Fruit fly (Drosophila melanogaster) whole organism, embryonic: ENCODE data around the gene CG13455.

Source experiments
- Asciz ChIP-seq: fragments of 200-800 bp; sonication (Bioruptor generic); optimal IDR thresholded peaks from 2 replicates; lab custom pipeline; 2017; ENCODE audit warnings: missing biosample characterization, mild to moderate bottlenecking, missing genetic modification characterization, missing genetic modification reagents
- Bgb ChIP-seq: fragments of 200-800 bp; sonication (Bioruptor generic); IDR thresholded peaks from 2 replicates; pipeline ENCODE4 v1.3.6; 2022; ENCODE audit warnings: missing biosample characterization, missing genetic modification characterization; ENCODE audit not compliant: partially characterized antibody
- CG10147 ChIP-seq: fragments of 200-800 bp; sonication (Bioruptor generic); optimal IDR thresholded peaks from 2 replicates; lab custom pipeline; 2019; ENCODE audit warnings: missing biosample characterization, mild to moderate bottlenecking, missing genetic modification characterization, moderate library complexity
- CG12236 ChIP-seq: fragments of 200-800 bp; sonication (Bioruptor generic); optimal IDR thresholded peaks from 2 replicates; lab custom pipeline; 2016; ENCODE audit warnings: missing biosample characterization, missing genetic modification characterization
- CG12391 ChIP-seq: fragments of 200-800 bp; sonication (Bioruptor generic); optimal IDR thresholded peaks from 3 replicates; lab custom pipeline; 2018; ENCODE audit warnings: missing biosample characterization, mild to moderate bottlenecking, missing genetic modification characterization, moderate library complexity
- CG12659 ChIP-seq: fragments of 200-800 bp; sonication (Bioruptor generic); optimal IDR thresholded peaks from 3 replicates; lab custom pipeline; 2017; ENCODE audit warnings: mild to moderate bottlenecking, missing biosample characterization, missing genetic modification reagents, missing genetic modification characterization
- CG15514 ChIP-seq: fragments of 200-800 bp; sonication (Bioruptor generic); optimal IDR thresholded peaks from 3 replicates; lab custom pipeline; 2017; ENCODE audit warnings: missing biosample characterization, missing genetic modification characterization, mild to moderate bottlenecking, moderate library complexity, missing genetic modification reagents
- CG1603 ChIP-seq: fragments of 200-800 bp; sonication (Bioruptor generic); optimal IDR thresholded peaks from 2 replicates; lab custom pipeline; 2019; ENCODE audit warnings: missing biosample characterization, mild to moderate bottlenecking, missing genetic modification characterization, moderate library complexity
- CG17186 ChIP-seq: fragments of 200-800 bp; sonication (Bioruptor generic); optimal IDR thresholded peaks from 3 replicates; lab custom pipeline; 2017; ENCODE audit warnings: missing biosample characterization, missing genetic modification reagents, missing genetic modification characterization
- CG17361 ChIP-seq: fragments of 200-800 bp; sonication (Bioruptor generic); IDR thresholded peaks from 3 replicates; pipeline ENCODE4 v1.3.6; 2022; ENCODE audit warnings: missing biosample characterization, missing genetic modification characterization
- CG17612 ChIP-seq: fragments of 200-800 bp; sonication (Bioruptor generic); IDR thresholded peaks from 2 replicates; pipeline ENCODE4 v1.3.6; 2022; ENCODE audit warnings: missing biosample characterization, missing genetic modification characterization
- CG17829 ChIP-seq: fragments of 200-800 bp; optimal IDR thresholded peaks from 2 replicates; lab custom pipeline; 2019; ENCODE audit warnings: missing biosample characterization, mild to moderate bottlenecking, missing genetic modification characterization, moderate library complexity
- CG18011 ChIP-seq: fragments of 200-800 bp; sonication (Bioruptor generic); optimal IDR thresholded peaks from 2 replicates; lab custom pipeline; 2017; ENCODE audit warnings: missing biosample characterization, missing genetic modification characterization, mild to moderate bottlenecking, moderate library complexity, missing genotype
- CG2712 ChIP-seq: fragments of 200-800 bp; optimal IDR thresholded peaks from 3 replicates; lab custom pipeline; 2019; ENCODE audit warnings: missing biosample characterization, mild to moderate bottlenecking, missing genetic modification characterization, moderate library complexity
- CG31441 ChIP-seq: fragments of 200-800 bp; sonication (Bioruptor generic); IDR thresholded peaks from 2 replicates; pipeline ENCODE4 v1.3.6; 2022; ENCODE audit warnings: missing biosample characterization, missing genetic modification characterization
- CG3281 ChIP-seq: fragments of 200-800 bp; sonication (Bioruptor generic); optimal IDR thresholded peaks from 3 replicates; lab custom pipeline; 2017; ENCODE audit warnings: missing biosample characterization, mild to moderate bottlenecking, missing genetic modification characterization
- CG34224 ChIP-seq: fragments of 200-800 bp; sonication (Bioruptor generic); IDR thresholded peaks from 3 replicates; pipeline ENCODE4 v1.3.6; 2022; ENCODE audit warnings: missing biosample characterization, missing genetic modification characterization; ENCODE audit not compliant: partially characterized antibody
- CG34422 ChIP-seq: fragments of 200-800 bp; sonication (Bioruptor generic); IDR thresholded peaks from 3 replicates; pipeline ENCODE4 v1.3.6; 2022; ENCODE audit warnings: missing biosample characterization, missing genetic modification characterization
- CG3847 ChIP-seq: fragments of 200-800 bp; sonication (Bioruptor generic); IDR thresholded peaks from 2 replicates; pipeline ENCODE4 v1.3.6; 2022; ENCODE audit warnings: missing biosample characterization, missing genetic modification characterization
- CG8290 ChIP-seq, 3 experiments: fragments of 200-800 bp; sonication (Bioruptor generic); optimal IDR thresholded peaks; 2 replicates each; lab custom pipeline; 2016 to 2019; ENCODE audit warnings: missing biosample characterization in 3 of 3, missing genetic modification characterization in 3 of 3, mild to moderate bottlenecking in 2 of 3, moderate library complexity in 1 of 3
- CHES-1-like ChIP-seq: fragments of 200-800 bp; sonication (Bioruptor generic); optimal IDR thresholded peaks from 2 replicates; lab custom pipeline; 2016; ENCODE audit warnings: missing biosample characterization, missing genetic modification characterization
- Dll ChIP-seq: fragments of 200-800 bp; sonication (Bioruptor generic); IDR thresholded peaks from 4 replicates; pipeline ENCODE4 v1.3.6; 2022; ENCODE audit warnings: missing biosample characterization, missing genetic modification characterization; ENCODE audit not compliant: partially characterized antibody
- Dref ChIP-seq: fragments of 200-800 bp; sonication (Bioruptor generic); IDR thresholded peaks from 2 replicates; pipeline ENCODE4 v1.3.6; 2022; ENCODE audit warnings: missing biosample characterization, missing genetic modification characterization
- E2f2 ChIP-seq: fragments of 200-800 bp; sonication (Bioruptor generic); IDR thresholded peaks from 2 replicates; pipeline ENCODE4 v1.3.6; 2022; ENCODE audit warnings: missing biosample characterization, missing genetic modification characterization
- Ets97D ChIP-seq: fragments of 200-800 bp; sonication (Bioruptor generic); optimal IDR thresholded peaks from 3 replicates; lab custom pipeline; 2016; ENCODE audit warnings: missing biosample characterization, missing genetic modification characterization
- Fer1 ChIP-seq: fragments of 200-800 bp; sonication (Bioruptor generic); optimal IDR thresholded peaks from 2 replicates; lab custom pipeline; 2017; ENCODE audit warnings: missing biosample characterization, mild to moderate bottlenecking, missing genetic modification characterization
- HmgZ ChIP-seq: fragments of 200-800 bp; sonication (Bioruptor generic); optimal IDR thresholded peaks from 2 replicates; lab custom pipeline; 2018; ENCODE audit warnings: missing biosample characterization, mild to moderate bottlenecking, missing genetic modification characterization
- Med ChIP-seq: fragments of 200-800 bp; sonication (Bioruptor generic); peaks from one replicate; lab custom pipeline; 2016; ENCODE audit warnings: missing biosample characterization, missing genetic modification characterization, mild to moderate bottlenecking, inconsistent platforms, moderate library complexity
- Poxn ChIP-seq: fragments of 200-800 bp; sonication (Bioruptor generic); IDR thresholded peaks from 2 replicates; pipeline ENCODE4 v1.3.6; 2022; ENCODE audit warnings: missing biosample characterization, missing genetic modification characterization
- Sin3A ChIP-seq: fragments of >200 bp; optimal IDR thresholded peaks from 2 replicates; lab custom pipeline; 2018
- Sry-δ ChIP-seq: fragments of 200-800 bp; sonication (Bioruptor generic); optimal IDR thresholded peaks from 2 replicates; lab custom pipeline; 2016; ENCODE audit warnings: missing biosample characterization, missing genetic modification characterization
- YL-1 ChIP-seq: fragments of 200-800 bp; sonication (Bioruptor generic); optimal IDR thresholded peaks from 3 replicates; lab custom pipeline; 2017; ENCODE audit warnings: missing biosample characterization, mild to moderate bottlenecking, missing genetic modification characterization
- dm ChIP-seq: fragments of 200-800 bp; sonication (Bioruptor generic); optimal IDR thresholded peaks from 3 replicates; lab custom pipeline; 2016; ENCODE audit warnings: missing biosample characterization, missing genetic modification characterization
- gfzf ChIP-seq: fragments of 200-800 bp; sonication (Bioruptor generic); optimal IDR thresholded peaks from 2 replicates; lab custom pipeline; 2016; ENCODE audit warnings: missing biosample characterization, mild to moderate bottlenecking, missing genetic modification characterization, moderate library complexity
- hkb ChIP-seq, 2 experiments: fragments of 200-800 bp in 1 of 2; fragments of >200 bp in 1 of 2; sonication (Bioruptor generic) in 1 of 2; IDR thresholded peaks in 1 of 2; optimal IDR thresholded peaks in 1 of 2; 2 replicates each; pipeline versions ENCODE4 v1.3.6 to Lab custom; 2017 to 2022; ENCODE audit warnings: missing biosample characterization in 1 of 2, missing genetic modification characterization in 1 of 2
- insv ChIP-seq, 2 experiments: fragments of 200-800 bp; sonication (Bioruptor generic); optimal IDR thresholded peaks; 3 replicates each; lab custom pipeline; 2016 to 2018; ENCODE audit warnings: missing biosample characterization in 2 of 2, missing genetic modification characterization in 2 of 2
- lov ChIP-seq, 2 experiments: fragments of 200-800 bp in 1 of 2; fragments of >200 bp in 1 of 2; sonication (Bioruptor generic) in 1 of 2; IDR thresholded peaks in 1 of 2; optimal IDR thresholded peaks in 1 of 2; 2 replicates in 1 of 2; 3 replicates in 1 of 2; pipeline versions ENCODE4 v1.3.6 to Lab custom; 2017 to 2022; ENCODE audit warnings: missing biosample characterization in 1 of 2, missing genetic modification characterization in 1 of 2
- oc ChIP-seq: fragments of 200-800 bp; sonication (Bioruptor generic); optimal IDR thresholded peaks from 2 replicates; lab custom pipeline; 2018; ENCODE audit warnings: missing biosample characterization, mild to moderate bottlenecking, missing genetic modification characterization, moderate library complexity
- rib ChIP-seq: fragments of 200-800 bp; sonication (Bioruptor generic); IDR thresholded peaks from 2 replicates; pipeline ENCODE4 v1.3.6; 2022; ENCODE audit warnings: missing biosample characterization, missing genetic modification characterization
- sens ChIP-seq: fragments of 200-800 bp; sonication (Bioruptor generic); peaks from one replicate; lab custom pipeline; 2016; ENCODE audit warnings: missing biosample characterization, missing genetic modification characterization
- sug ChIP-seq: fragments of 200-800 bp; optimal IDR thresholded peaks from 2 replicates; lab custom pipeline; 2019; ENCODE audit warnings: missing biosample characterization, mild to moderate bottlenecking, missing genetic modification characterization, moderate library complexity
- trem ChIP-seq: fragments of 200-800 bp; optimal IDR thresholded peaks from 3 replicates; lab custom pipeline; 2019; ENCODE audit warnings: missing biosample characterization, mild to moderate bottlenecking, missing genetic modification characterization, moderate library complexity
- twi ChIP-seq: fragments of 200-800 bp; optimal IDR thresholded peaks from 2 replicates; lab custom pipeline; 2019; ENCODE audit warnings: missing biosample characterization, mild to moderate bottlenecking, missing genetic modification characterization, moderate library complexity
- unc-4 ChIP-seq: fragments of 200-800 bp; sonication (Bioruptor generic); IDR thresholded peaks from 2 replicates; pipeline ENCODE4 v1.3.6; 2022; ENCODE audit warnings: missing biosample characterization, missing genetic modification characterization; ENCODE audit not compliant: partially characterized antibody
- vvl ChIP-seq: fragments of 200-800 bp; sonication (Bioruptor generic); IDR thresholded peaks from 2 replicates; pipeline ENCODE4 v1.3.6; 2022; ENCODE audit warnings: missing biosample characterization, missing genetic modification characterization

Gene CG13455

dm6 chr3L:15498745-15499144, 2.4 kb downstream of the CG13455 start, which contains the start of gene CG7275 (continued):
- TF ChIP-seq CG17186 (peak; percentile 59), trem (tag; lab: Kevin White, UChicago) (peak; percentile 60), YL-1 (GFP tag; lab: Kevin White, UChicago) (peak; percentile 71), CG3281 (peak; percentile 28), CG12659 (GFP tag; lab: Kevin White, UChicago) (peak; percentile 48), Dref (GFP tag; lab: Robert Waterston, UW) (peak; percentile 43; the same call in 1 of the 2 replicates), insv (GFP tag; optimal IDR thresholded peaks at IDR 0.05; lab: Kevin White, UChicago) (peak in 1 of 2 experiments; percentile 23), CG34422 (GFP tag; lab: Robert Waterston, UW) (peak; percentile 53; the same call in 1 of the 3 replicates), Sin3A (lab: Kevin White, UChicago) (peak; percentile 52), CG31441 (no peak), Med (GFP tag; lab: Kevin White, UChicago) (peak; percentile 85), CG12236 (no peak), CG3847 (GFP tag; lab: Robert Waterston, UW) (peak; percentile 73), Bgb (GFP tag; lab: Robert Waterston, UW) (peak; percentile 74), CG1603 (tag; lab: Kevin White, UChicago) (peak; percentile 68), CG34224 (GFP tag; lab: Robert Waterston, UW) (peak; percentile 54), sens (peak; percentile 43), E2f2 (GFP tag; lab: Robert Waterston, UW) (peak; percentile 98), gfzf (GFP tag; lab: Kevin White, UChicago) (peak; percentile 26), vvl (GFP tag; lab: Robert Waterston, UW) (peak; percentile 56; the same call in 1 of the 2 replicates), CG10147 (no peak), Fer1 (GFP tag; lab: Kevin White, UChicago) (peak; percentile 49), hkb (optimal IDR thresholded peaks at IDR 0.05; lab: Kevin White, UChicago) (peak; percentile 26), hkb (GFP tag; IDR thresholded peaks at IDR 0.05; lab: Robert Waterston, UW) (no peak), twi (tag; lab: Kevin White, UChicago) (peak; percentile 55), CG15514 (GFP tag; lab: Kevin White, UChicago) (peak; percentile 57), CG2712 (tag; lab: Kevin White, UChicago) (peak; percentile 2), HmgZ (tag; lab: Kevin White, UChicago) (peak; percentile 35), CG18011 (GFP tag; lab: Kevin White, UChicago) (peak; percentile 67), CG12391 (tag; lab: Kevin White, UChicago) (peak; percentile 5), lov (optimal IDR thresholded peaks at IDR 0.05; lab: Kevin White, UChicago) (no peak), lov (GFP tag; IDR thresholded peaks at IDR 0.05; lab: Robert Waterston, UW) (no peak), Sry-δ (GFP tag; lab: Kevin White, UChicago) (peak; percentile 4), CG8290 (GFP tag; optimal IDR thresholded peaks at IDR 0.05; lab: Kevin White, UChicago) (no peak), CG8290 (tag; optimal IDR thresholded peaks at IDR 0.05; lab: Kevin White, UChicago) (peak in 1 of 2 experiments; percentile 47), rib (GFP tag; lab: Robert Waterston, UW) (no peak), CG17829 (tag; lab: Kevin White, UChicago) (peak; percentile 9), CG17361 (GFP tag; lab: Robert Waterston, UW) (no peak), Poxn (GFP tag; lab: Robert Waterston, UW) (no peak), CHES-1-like (GFP tag; lab: Kevin White, UChicago) (peak; percentile 9), sug (tag; lab: Kevin White, UChicago) (peak; percentile 18), oc (tag; lab: Kevin White, UChicago) (no peak), Ets97D (GFP tag; lab: Kevin White, UChicago) (peak; percentile 75), Dll (GFP tag; lab: Robert Waterston, UW) (peak; percentile 44; the same call in 1 of the 4 replicates), CG17612 (GFP tag; lab: Robert Waterston, UW) (no peak), unc-4 (GFP tag; lab: Robert Waterston, UW) (peak; percentile 52; the same call in 1 of the 2 replicates), Asciz (GFP tag; lab: Kevin White, UChicago) (peak; percentile 10), dm (GFP tag; lab: Kevin White, UChicago) (peak; percentile 95)
- TF ChIP-seq, all 482 proteins: peak for 83
